Worm (Caenorhabditis elegans) whole organism, L4 larva: Measurements from ENCODE around the gene C06H5.12.

Experiments
- F10B5.3 ChIP-seq: sonication (generic microtip); optimal IDR thresholded peaks from 2 replicates; lab custom pipeline; 2016; ENCODE audit warnings: mild to moderate bottlenecking, missing genetic modification characterization, missing compliant biosample characterization
- F37D6.2 ChIP-seq: sonication (generic microtip); optimal IDR thresholded peaks from 2 replicates; lab custom pipeline; 2016; ENCODE audit warnings: mild to moderate bottlenecking, missing genetic modification characterization, missing compliant biosample characterization
- T26A8.4 ChIP-seq: fragments of 200-800 bp; sonication (Bioruptor generic); IDR thresholded peaks from 2 replicates; pipeline ENCODE4 v1.3.6; 2022; ENCODE audit warnings: missing genetic modification characterization, missing compliant biosample characterization
- Y5F2A.4 ChIP-seq: fragments of 200-800 bp; sonication (Bioruptor generic); optimal IDR thresholded peaks from 2 replicates; lab custom pipeline; 2018; ENCODE audit warnings: mild to moderate bottlenecking, missing genetic modification characterization, missing compliant biosample characterization
- ZK337.2 ChIP-seq: fragments of 200-800 bp; sonication (Bioruptor generic); IDR thresholded peaks from 2 replicates; pipeline ENCODE4 v1.3.6; 2022; ENCODE audit warnings: missing genetic modification reagents, missing genetic modification characterization, missing compliant biosample characterization
- ZK546.5 ChIP-seq, 2 experiments: sonication (generic microtip); optimal IDR thresholded peaks; 2 replicates each; lab custom pipeline; 2017; ENCODE audit warnings: missing biosample characterization in 2 of 2, missing genetic modification characterization in 2 of 2
- aha-1 ChIP-seq: fragments of 150-350 bp; peaks from one replicate; lab custom pipeline; 2014; ENCODE audit warnings: missing biosample characterization, missing genetic modification characterization
- aly-2 ChIP-seq: sonication (generic microtip); optimal IDR thresholded peaks from 2 replicates; lab custom pipeline; 2018; ENCODE audit warnings: missing biosample characterization, missing genetic modification characterization
- ceh-32 ChIP-seq: sonication (generic microtip); optimal IDR thresholded peaks from 2 replicates; lab custom pipeline; 2016; ENCODE audit warnings: mild to moderate bottlenecking, missing genetic modification characterization, missing compliant biosample characterization; ENCODE audit not compliant: poor library complexity
- cey-2 ChIP-seq: sonication (generic microtip); optimal IDR thresholded peaks from 3 replicates; lab custom pipeline; 2017; ENCODE audit warnings: missing genetic modification characterization, mild to moderate bottlenecking, missing compliant biosample characterization, antibody characterized with exemption, borderline replicate concordance; ENCODE audit not compliant: insufficient read depth
- daf-8 ChIP-seq: fragments of 200-800 bp; sonication (Bioruptor generic); IDR thresholded peaks from 2 replicates; pipeline ENCODE4 v1.3.6; 2022; ENCODE audit warnings: missing genetic modification characterization, missing compliant biosample characterization
- dmd-9 ChIP-seq: fragments of 200-800 bp; sonication (Bioruptor generic); IDR thresholded peaks from 2 replicates; pipeline ENCODE4 v1.3.6; 2022; ENCODE audit warnings: missing genetic modification reagents, missing genetic modification characterization, missing compliant biosample characterization
- egl-27 ChIP-seq: sonication (generic microtip); optimal IDR thresholded peaks from 3 replicates; lab custom pipeline; 2017; ENCODE audit warnings: missing biosample characterization, missing genetic modification reagents, missing genetic modification characterization
- egl-43 ChIP-seq: fragments of 200-800 bp; sonication (Bioruptor generic); IDR thresholded peaks from 2 replicates; pipeline ENCODE4 v1.3.6; 2022; ENCODE audit warnings: missing genetic modification reagents, missing genetic modification characterization, missing compliant biosample characterization
- gei-8 ChIP-seq: fragments of 200-800 bp; sonication (Bioruptor generic); optimal IDR thresholded peaks from 2 replicates; lab custom pipeline; 2018; ENCODE audit warnings: mild to moderate bottlenecking, missing genetic modification characterization, missing compliant biosample characterization
- lim-7 ChIP-seq: fragments of 200-800 bp; sonication (Bioruptor generic); IDR thresholded peaks from 2 replicates; pipeline ENCODE4 v1.3.6; 2022; ENCODE audit warnings: missing genetic modification characterization, missing compliant biosample characterization
- lin-15B ChIP-seq: fragments of 150-350 bp; sonication (generic microtip); optimal IDR thresholded peaks from 3 replicates; lab custom pipeline; 2014; ENCODE audit warnings: missing biosample characterization, missing genetic modification characterization
- lin-29 ChIP-seq: fragments of 200-800 bp; sonication (Bioruptor generic); IDR thresholded peaks from 2 replicates; pipeline ENCODE4 v1.3.6; 2022; ENCODE audit warnings: missing genetic modification reagents, missing genetic modification characterization, missing compliant biosample characterization
- lin-38 ChIP-seq: fragments of 200-800 bp; sonication (Bioruptor generic); IDR thresholded peaks from 2 replicates; pipeline ENCODE4 v1.3.6; 2022; ENCODE audit warnings: missing genetic modification reagents, missing genetic modification characterization, missing compliant biosample characterization
- lin-39 ChIP-seq: fragments of 150-350 bp; optimal IDR thresholded peaks from 2 replicates; lab custom pipeline; 2014; ENCODE audit warnings: missing biosample characterization, missing genetic modification reagents, missing genetic modification characterization
- mdt-29 ChIP-seq: fragments of 200-800 bp; sonication (Bioruptor generic); IDR thresholded peaks from 2 replicates; pipeline ENCODE4 v1.3.6; 2022; ENCODE audit warnings: missing genetic modification reagents, missing genetic modification characterization, missing compliant biosample characterization
- mep-1 ChIP-seq: fragments of 150-350 bp; sonication (generic microtip); optimal IDR thresholded peaks from 3 replicates; lab custom pipeline; 2014; ENCODE audit warnings: missing biosample characterization, missing genetic modification characterization
- mes-2 ChIP-seq: sonication (generic microtip); optimal IDR thresholded peaks from 2 replicates; lab custom pipeline; 2016; ENCODE audit warnings: missing genotype, mild to moderate bottlenecking, missing genetic modification characterization, missing compliant biosample characterization; ENCODE audit not compliant: poor library complexity, severe bottlenecking
- mxl-2 ChIP-seq: fragments of 200-800 bp; sonication (Bioruptor generic); conservative IDR thresholded peaks from 2 replicates; pipeline ENCODE4 v1.3.6; 2022; ENCODE audit warnings: missing genetic modification reagents, missing genetic modification characterization, missing compliant biosample characterization
- nhr-10 ChIP-seq: fragments of 150-350 bp; optimal IDR thresholded peaks from 2 replicates; lab custom pipeline; 2014; ENCODE audit warnings: missing biosample characterization, missing genetic modification characterization
- nhr-102 ChIP-seq: sonication (generic microtip); optimal IDR thresholded peaks from 2 replicates; lab custom pipeline; 2016; ENCODE audit warnings: mild to moderate bottlenecking, missing genetic modification characterization, moderate library complexity, missing compliant biosample characterization
- nhr-41 ChIP-seq: fragments of 200-800 bp; sonication (Bioruptor generic); IDR thresholded peaks from 2 replicates; pipeline ENCODE4 v1.3.6; 2022; ENCODE audit warnings: missing genetic modification reagents, missing genetic modification characterization, missing compliant biosample characterization
- nhr-76 ChIP-seq: fragments of 150-350 bp; optimal IDR thresholded peaks from 2 replicates; lab custom pipeline; 2014; ENCODE audit warnings: missing biosample characterization, missing genetic modification characterization
- pqm-1 ChIP-seq: sonication (generic microtip); optimal IDR thresholded peaks from 2 replicates; lab custom pipeline; 2017; ENCODE audit warnings: missing biosample characterization, missing genetic modification characterization
- rbr-2 ChIP-seq: sonication (generic microtip); optimal IDR thresholded peaks from 2 replicates; lab custom pipeline; 2016; ENCODE audit warnings: missing genotype, missing genetic modification characterization, missing compliant biosample characterization
- saeg-2 ChIP-seq: fragments of 200-800 bp; sonication (Bioruptor generic); IDR thresholded peaks from 2 replicates; pipeline ENCODE4 v1.3.6; 2022; ENCODE audit warnings: missing genetic modification reagents, missing genetic modification characterization, missing compliant biosample characterization
- sdz-12 ChIP-seq: fragments of 200-800 bp; sonication (Bioruptor generic); optimal IDR thresholded peaks from 2 replicates; lab custom pipeline; 2018; ENCODE audit warnings: mild to moderate bottlenecking, missing genetic modification characterization, missing compliant biosample characterization
- set-16 ChIP-seq: fragments of 200-800 bp; sonication (Bioruptor generic); IDR thresholded peaks from 2 replicates; pipeline ENCODE4 v1.3.6; 2022; ENCODE audit warnings: missing genetic modification reagents, missing genetic modification characterization, missing compliant biosample characterization
- skn-1 ChIP-seq: fragments of 150-350 bp; optimal IDR thresholded peaks from 2 replicates; lab custom pipeline; 2014; ENCODE audit warnings: missing biosample characterization, missing genetic modification characterization
- spr-1 ChIP-seq: sonication (generic microtip); optimal IDR thresholded peaks from 2 replicates; lab custom pipeline; 2016; ENCODE audit warnings: mild to moderate bottlenecking, missing genetic modification characterization, missing compliant biosample characterization
- spr-3 ChIP-seq: fragments of 200-800 bp; sonication (Bioruptor generic); optimal IDR thresholded peaks from 2 replicates; lab custom pipeline; 2018; ENCODE audit warnings: mild to moderate bottlenecking, missing genetic modification characterization, missing compliant biosample characterization
- unc-62 ChIP-seq, 3 experiments: fragments of 150-350 bp in 1 of 3; sonication (generic microtip); optimal IDR thresholded peaks in 2 of 3; peaks in 1 of 3; 1 replicate in 1 of 3; 2 replicates in 2 of 3; lab custom pipeline; 2014 to 2017; ENCODE audit warnings: missing biosample characterization in 3 of 3, missing genetic modification characterization in 3 of 3, missing genetic modification reagents in 3 of 3, missing genotype in 1 of 3
- zfp-3 ChIP-seq: fragments of 200-800 bp; sonication (Bioruptor generic); conservative IDR thresholded peaks from 2 replicates; pipeline ENCODE4 v1.3.6; 2022; ENCODE audit warnings: missing genetic modification reagents, missing genetic modification characterization, missing compliant biosample characterization
- ztf-7 ChIP-seq: fragments of 150-350 bp; optimal IDR thresholded peaks from 2 replicates; lab custom pipeline; 2014; ENCODE audit warnings: missing biosample characterization, missing genetic modification characterization

The C06H5.12 gene

DNA sequence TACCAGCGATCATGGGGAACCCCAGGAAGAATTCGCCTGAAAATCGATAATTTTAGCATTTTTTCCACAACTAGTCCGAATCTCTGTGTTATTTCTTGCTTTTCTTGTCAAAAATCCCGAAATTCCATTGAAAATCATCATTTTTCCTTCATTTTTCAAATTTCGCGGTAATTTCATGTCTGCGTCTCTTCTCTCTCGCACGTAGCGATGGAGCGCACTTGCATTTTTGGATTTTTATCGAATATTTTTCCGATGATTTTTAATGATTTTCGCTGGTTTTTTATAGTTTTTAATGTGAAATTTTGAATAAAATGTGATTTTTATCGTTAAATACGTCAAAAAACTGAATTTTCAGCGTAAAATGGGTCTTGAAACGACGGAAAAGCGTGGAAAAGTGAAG lies 26.8 kb downstream of the C06H5.12 start, which contains the start of gene E01B7.2 (continued):
- TF ChIP-seq rbr-2 (tag; lab: Kevin White, UChicago): peak; percentile 20
- no peak for TF ChIP-seq lin-39
- TF ChIP-seq egl-43 (GFP tag; lab: Robert Waterston, UW): no peak
- no peak for TF ChIP-seq mdt-29 (GFP tag; lab: Robert Waterston, UW)
- no peak for TF ChIP-seq lim-7 (GFP tag; lab: Robert Waterston, UW)
- no peak for TF ChIP-seq nhr-102
- TF ChIP-seq ztf-7: no peak
- no peak for TF ChIP-seq spr-3 (GFP tag; lab: Kevin White, UChicago)
- no peak for TF ChIP-seq lin-29 (GFP tag; lab: Robert Waterston, UW)
- no peak for TF ChIP-seq skn-1 (tag; lab: Kevin White, UChicago)
- peak; percentile 84 for TF ChIP-seq mes-2
- TF ChIP-seq nhr-10 (tag; lab: Kevin White, UChicago): no peak

DNA sequence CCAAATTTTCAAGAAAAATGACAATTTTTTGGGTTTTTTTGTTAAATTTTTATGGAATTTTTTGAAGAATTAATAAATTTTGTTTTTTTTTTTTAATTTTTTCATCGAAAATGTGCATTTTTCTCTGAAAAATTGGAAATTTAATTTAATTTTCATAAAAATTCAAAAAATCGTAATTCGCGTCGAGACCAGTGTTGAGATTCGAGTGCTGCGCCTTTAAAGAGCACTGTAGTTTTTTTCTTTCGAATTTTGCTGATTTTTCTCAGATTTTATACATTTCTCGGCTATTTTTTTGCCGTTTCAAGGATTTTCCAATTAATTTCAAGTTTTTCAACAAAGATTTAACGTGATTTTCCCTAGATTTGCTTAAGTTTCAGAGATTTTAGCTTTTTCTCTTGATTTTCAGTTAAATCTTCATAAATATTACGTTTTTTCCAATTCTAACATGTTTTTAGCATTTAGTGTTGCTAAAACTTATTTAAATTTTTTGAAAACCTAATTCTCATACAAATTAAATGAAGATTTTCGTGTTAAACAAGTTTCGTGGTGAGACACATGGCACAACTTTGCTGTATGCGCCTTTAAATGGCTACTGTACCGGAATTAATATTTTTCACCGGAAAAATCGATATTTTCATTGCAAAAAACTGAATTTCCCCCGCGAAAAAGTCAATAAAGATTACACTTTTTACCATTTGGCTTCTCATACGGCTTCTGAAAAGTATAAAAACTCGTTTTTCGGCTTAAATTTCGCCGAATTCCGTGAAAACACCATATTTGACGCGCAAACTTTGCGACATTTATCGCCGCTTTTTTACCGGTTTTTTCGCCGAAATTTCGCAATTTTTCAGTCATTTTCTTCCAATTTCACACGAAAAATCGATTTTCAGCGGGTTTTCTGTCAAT lies 29.8 kb downstream of the C06H5.12 start, which contains the start of gene usp-50:
Gene usp-50, plus strand, starts transcription at position 822 of the 906 bp plus-strand sequence.
- peak; percentile 25; the same call in 1 of the 2 replicates for TF ChIP-seq lin-38 (GFP tag; lab: Robert Waterston, UW)

DNA sequence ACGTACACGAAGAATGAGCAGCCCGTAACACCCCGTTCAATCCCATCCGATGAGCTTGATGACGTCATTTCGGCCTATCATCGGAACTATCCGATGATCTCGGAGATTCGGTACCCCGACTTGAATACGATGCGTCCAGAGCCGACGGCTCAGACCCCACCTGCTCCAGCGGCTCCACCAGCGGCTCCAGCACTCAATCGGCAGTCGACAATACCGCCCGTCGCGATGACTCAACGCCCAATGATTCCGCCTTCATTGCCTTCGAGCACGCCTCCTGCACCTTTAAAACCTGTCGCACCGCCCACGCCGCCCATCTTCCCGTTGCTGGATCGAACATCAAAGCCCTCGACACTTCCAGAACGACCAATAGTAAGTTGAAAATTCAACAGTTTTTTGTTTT lies 33.5 kb downstream of the C06H5.12 start:
- TF ChIP-seq set-16 (GFP tag; lab: Robert Waterston, UW): peak; percentile 89
- TF ChIP-seq dmd-9 (GFP tag; lab: Robert Waterston, UW): no peak
- no peak for TF ChIP-seq F37D6.2 (tag; lab: Kevin White, UChicago)
- TF ChIP-seq aha-1 (tag; lab: Kevin White, UChicago): peak; percentile 81

DNA sequence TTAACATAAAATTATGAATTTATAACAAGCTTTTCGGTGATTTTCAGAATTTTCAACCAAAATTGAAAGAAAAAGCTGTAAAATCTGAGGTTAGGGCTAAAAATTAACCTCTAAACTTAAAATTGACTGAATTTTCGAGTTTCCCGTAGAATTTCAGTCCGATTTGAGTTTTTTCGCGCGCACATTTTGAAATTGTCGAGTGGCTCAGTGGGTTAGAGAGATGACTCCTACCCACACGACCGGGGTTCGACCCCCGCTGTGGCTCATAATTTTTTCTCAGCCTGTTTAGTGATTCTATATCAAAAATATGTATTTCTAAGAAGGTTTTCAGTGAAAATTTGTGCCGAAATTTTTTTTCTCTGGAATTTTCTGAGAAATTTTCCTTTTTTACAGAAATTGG lies 37.2 kb downstream of the C06H5.12 start:
- TF ChIP-seq spr-1 (tag; lab: Kevin White, UChicago): no peak
- no peak for TF ChIP-seq lin-39
- no peak for TF ChIP-seq Y5F2A.4 (GFP tag; lab: Kevin White, UChicago)
- no peak for TF ChIP-seq sdz-12 (GFP tag; lab: Kevin White, UChicago)
- no peak for TF ChIP-seq cey-2 (tag; lab: Kevin White, UChicago)
- no peak for TF ChIP-seq mes-2
- TF ChIP-seq ZK546.5 (tag; optimal IDR thresholded peaks at IDR 0.05; lab: Kevin White, UChicago): no peak
- no peak for TF ChIP-seq aly-2 (tag; lab: Kevin White, UChicago)

- TF ChIP-seq T26A8.4: peak; percentile 32; the same call in 1 of the 2 replicates
- no peak for TF ChIP-seq pqm-1 (tag; lab: Kevin White, UChicago)
- peak; percentile 16 for TF ChIP-seq mes-2
These were observed 41.3 kb downstream of the C06H5.12 start for ce11 chrV:17935857-17936256.

- TF ChIP-seq ceh-32 (tag; lab: Kevin White, UChicago): no peak
- no peak for TF ChIP-seq F10B5.3
- TF ChIP-seq lin-15B (tag; lab: Kevin White, UChicago): no peak
- TF ChIP-seq unc-62 (GFP tag; optimal IDR thresholded peaks at IDR 0.05 in 1 of 2; lab: Kevin White, UChicago): no peak
- TF ChIP-seq unc-62 (tag; optimal IDR thresholded peaks at IDR 0.05; lab: Kevin White, UChicago): no peak
- TF ChIP-seq daf-8 (GFP tag; lab: Robert Waterston, UW): no peak
- no peak for TF ChIP-seq mxl-2 (GFP tag; lab: Robert Waterston, UW)
- TF ChIP-seq gei-8 (GFP tag; lab: Kevin White, UChicago): no peak
- no peak for TF ChIP-seq zfp-3 (GFP tag; lab: Robert Waterston, UW)
- no peak for TF ChIP-seq nhr-76 (tag; lab: Kevin White, UChicago)
- TF ChIP-seq nhr-102: no peak
- no peak for TF ChIP-seq nhr-41 (GFP tag; lab: Robert Waterston, UW)
- TF ChIP-seq mep-1 (tag; lab: Kevin White, UChicago): no peak
- no peak for TF ChIP-seq F37D6.2 (tag; lab: Kevin White, UChicago)
- TF ChIP-seq saeg-2: no peak
- no peak for TF ChIP-seq ZK337.2 (GFP tag; lab: Robert Waterston, UW)
- TF ChIP-seq egl-27 (tag; lab: Kevin White, UChicago): no peak
These were observed 44.4 kb downstream of the C06H5.12 start for ce11 chrV:17938978-17939377.
